Worm (Caenorhabditis elegans) whole organism, L2 larva: Measurements from ENCODE around the gene Y54G2A.52.

Experiments
- R02D3.7 ChIP-seq: fragments of 150-350 bp; optimal IDR thresholded peaks from 2 replicates; lab custom pipeline; 2014; ENCODE audit warnings: missing biosample characterization, missing genetic modification characterization
- ZK546.5 ChIP-seq: sonication (generic microtip); optimal IDR thresholded peaks from 2 replicates; lab custom pipeline; 2017; ENCODE audit warnings: missing biosample characterization, missing genetic modification characterization
- crh-2 ChIP-seq: sonication (generic microtip); optimal IDR thresholded peaks from 2 replicates; lab custom pipeline; 2017; ENCODE audit warnings: missing biosample characterization, missing genetic modification characterization

DNA sequence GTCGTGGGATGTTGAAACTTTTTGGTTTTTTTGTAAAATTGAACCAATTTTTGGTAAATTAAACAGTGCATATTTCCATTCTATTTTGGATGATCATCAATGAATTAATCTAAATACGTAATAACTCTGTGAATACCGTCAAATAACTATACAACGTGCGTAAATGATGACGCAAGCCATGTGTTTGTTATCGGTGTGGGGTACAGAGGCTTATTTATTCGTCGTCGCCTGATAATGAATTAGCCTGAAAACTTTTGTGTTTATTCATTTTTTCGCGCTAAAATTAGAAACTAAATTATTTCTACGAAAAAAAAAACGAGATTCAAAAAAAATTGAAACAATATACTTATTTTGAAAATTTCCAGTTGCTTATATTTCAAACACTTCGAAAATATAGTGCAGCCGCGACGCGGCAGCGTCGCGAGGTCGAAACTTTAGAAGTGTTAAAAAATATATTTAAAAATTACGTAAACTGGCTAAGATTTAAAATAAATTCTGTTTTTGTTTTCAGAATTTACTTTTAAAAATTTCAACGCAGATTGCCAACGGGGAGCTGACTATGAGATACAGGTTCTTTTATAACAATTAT is 49.5 kb downstream of the Y54G2A.52 start:
- no peak for TF ChIP-seq ZK546.5 (tag; lab: Kevin White, UChicago)
- no peak for TF ChIP-seq R02D3.7 (tag; lab: Kevin White, UChicago)
- no peak for TF ChIP-seq crh-2 (tag; lab: Kevin White, UChicago)
